Worm (Caenorhabditis elegans): ENCODE data around the gene C26G2.2.

ce11 chrX:14717782-14718181, 53.7 kb downstream of the C26G2.2 start:
- TF ChIP-seq ama-1 (optimal IDR thresholded peaks at IDR 0.05) = no peak
- TF ChIP-seq vab-15 (tag; optimal IDR thresholded peaks at IDR 0.05) = no peak
- no peak for TF ChIP-seq unc-62 (GFP tag; optimal IDR thresholded peaks at IDR 0.05)
- TF ChIP-seq egl-27 (tag; optimal IDR thresholded peaks at IDR 0.05) = no peak
- TF ChIP-seq fos-1 (tag; optimal IDR thresholded peaks at IDR 0.05) = no peak
- TF ChIP-seq zag-1 (tag; optimal IDR thresholded peaks at IDR 0.05) = no peak
- TF ChIP-seq ceh-90 (tag; optimal IDR thresholded peaks at IDR 0.05) = no peak
